Fruit fly (Drosophila melanogaster) S2 (cell line): Measurements from ENCODE around the gene CG31875.

Experiments
- CG8478 ChIP-seq: fragments of >200 bp; optimal IDR thresholded peaks from 2 replicates; lab custom pipeline; 2018
- CTCF ChIP-seq, 2 experiments: fragments of >200 bp; optimal IDR thresholded peaks; 2 replicates each; lab custom pipeline; 2018

DNA sequence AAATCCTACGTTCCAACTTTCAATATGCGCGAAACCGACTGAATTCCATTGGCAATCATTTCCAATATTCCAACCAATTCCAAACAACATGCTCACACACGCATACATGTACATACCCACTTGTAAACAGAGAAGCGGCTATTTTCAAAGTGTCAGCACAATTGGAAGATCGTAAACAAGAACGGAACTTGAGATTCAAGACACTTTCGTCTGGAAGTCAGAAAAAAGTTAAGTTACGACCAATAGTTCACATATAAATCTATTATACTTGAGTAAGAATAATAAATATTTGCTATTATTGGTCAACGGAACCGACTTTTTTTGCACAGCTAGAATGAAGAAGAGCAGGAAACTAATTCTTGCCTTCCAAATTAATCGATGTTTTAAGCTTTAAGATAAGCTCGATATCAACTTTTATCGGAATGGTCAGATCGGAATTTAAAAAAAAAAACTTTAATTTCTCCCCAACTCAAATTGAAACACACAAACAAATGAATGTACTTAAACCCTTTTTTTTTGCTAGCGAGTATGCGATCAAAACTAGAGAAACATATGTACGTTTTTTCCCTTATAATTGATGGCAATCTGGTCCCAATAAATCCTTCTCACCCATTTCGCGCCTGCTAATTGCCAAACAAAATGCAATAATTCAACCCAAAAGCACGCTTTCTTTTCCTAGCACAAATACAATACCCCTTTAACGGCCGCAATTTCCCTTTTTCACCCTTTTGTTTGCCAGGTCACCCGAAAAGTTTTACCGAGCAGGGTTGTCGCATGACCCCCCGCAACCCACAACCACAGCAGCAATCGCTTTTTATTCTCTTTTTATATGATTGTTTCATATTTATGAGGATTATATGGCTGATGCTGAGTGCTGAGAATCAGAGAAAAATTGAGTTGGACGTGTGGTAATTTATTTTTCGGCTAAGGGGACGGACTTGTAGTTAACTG, at the start of gene CG31875, which contains the start of gene SoYb:
- TF ChIP-seq CTCF (optimal IDR thresholded peaks at IDR 0.05; lab: Kevin White, UChicago): no peak
- no peak for TF ChIP-seq CG8478 (lab: Kevin White, UChicago)
